Worm (Caenorhabditis elegans) whole organism, late embryonic: ENCODE results near the gene F47B8.4.
A peak's percentile ranks its signal among the peaks of the same experiment; 100 is the strongest.
"Not testable (repeated sequence)": the region's sequence is repeated elsewhere in the genome, so short reads cannot be mapped to it uniquely, and the experiment has no call there.

Experiments
- C08G9.2 ChIP-seq: sonication (generic microtip); optimal IDR thresholded peaks from 2 replicates; lab custom pipeline; 2016; ENCODE audit warnings: mild to moderate bottlenecking, missing genetic modification characterization, moderate library complexity, missing compliant biosample characterization
- C38D4.7 ChIP-seq: fragments of 200-800 bp; sonication (Bioruptor generic); optimal IDR thresholded peaks from 2 replicates; lab custom pipeline; 2018; ENCODE audit warnings: mild to moderate bottlenecking, missing genetic modification characterization, moderate library complexity, missing compliant biosample characterization
- K09A11.1 ChIP-seq: sonication (generic microtip); optimal IDR thresholded peaks from 2 replicates; lab custom pipeline; 2017; ENCODE audit warnings: antibody characterized with exemption, mild to moderate bottlenecking, missing genetic modification characterization, missing compliant biosample characterization; ENCODE audit not compliant: insufficient read depth
- Y22D7AL.16 ChIP-seq: sonication (generic microtip); optimal IDR thresholded peaks from 2 replicates; lab custom pipeline; 2016; ENCODE audit warnings: missing genetic modification characterization, missing compliant biosample characterization
- ama-1 ChIP-seq: fragments of 150-350 bp; optimal IDR thresholded peaks from 2 replicates; lab custom pipeline; 2014
- ceh-22 ChIP-seq: sonication (generic microtip); optimal IDR thresholded peaks from 2 replicates; lab custom pipeline; 2017; ENCODE audit warnings: missing biosample characterization, missing genetic modification characterization
- ceh-24 ChIP-seq: sonication (generic microtip); optimal IDR thresholded peaks from 2 replicates; lab custom pipeline; 2016; ENCODE audit warnings: mild to moderate bottlenecking, missing genetic modification characterization, missing compliant biosample characterization
- dve-1 ChIP-seq: sonication (generic microtip); optimal IDR thresholded peaks from 2 replicates; lab custom pipeline; 2017; ENCODE audit warnings: antibody characterized with exemption, mild to moderate bottlenecking, missing genetic modification characterization, missing compliant biosample characterization
- elt-2 ChIP-seq: sonication (generic microtip); optimal IDR thresholded peaks from 2 replicates; lab custom pipeline; 2016; ENCODE audit warnings: missing genetic modification reagents, missing genetic modification characterization, missing compliant biosample characterization
- elt-4 ChIP-seq: sonication (generic microtip); optimal IDR thresholded peaks from 2 replicates; lab custom pipeline; 2016; ENCODE audit warnings: missing genetic modification characterization, missing compliant biosample characterization
- eyg-1 ChIP-seq: sonication (generic microtip); optimal IDR thresholded peaks from 2 replicates; lab custom pipeline; 2016; ENCODE audit warnings: missing genotype, missing genetic modification characterization, missing compliant biosample characterization
- fkh-6 ChIP-seq: sonication (generic microtip); optimal IDR thresholded peaks from 2 replicates; lab custom pipeline; 2016; ENCODE audit warnings: missing genetic modification characterization, missing compliant biosample characterization
- gmeb-2 ChIP-seq: sonication (generic microtip); optimal IDR thresholded peaks from 2 replicates; lab custom pipeline; 2016; ENCODE audit warnings: missing genetic modification characterization, inconsistent platforms, missing compliant biosample characterization
- hlh-13 ChIP-seq: fragments of 200-800 bp; sonication (Bioruptor generic); optimal IDR thresholded peaks from 2 replicates; lab custom pipeline; 2018; ENCODE audit warnings: mild to moderate bottlenecking, missing genetic modification characterization, missing compliant biosample characterization
- lim-6 ChIP-seq: sonication (generic microtip); optimal IDR thresholded peaks from 2 replicates; lab custom pipeline; 2016; ENCODE audit warnings: missing genetic modification characterization, missing compliant biosample characterization
- lin-11 ChIP-seq: fragments of 200-800 bp; sonication (Bioruptor generic); optimal IDR thresholded peaks from 2 replicates; lab custom pipeline; 2018; ENCODE audit warnings: mild to moderate bottlenecking, missing genetic modification characterization, missing compliant biosample characterization
- madf-2 ChIP-seq: sonication (generic microtip); optimal IDR thresholded peaks from 2 replicates; lab custom pipeline; 2017; ENCODE audit warnings: missing genetic modification characterization, missing compliant biosample characterization
- nhr-11 ChIP-seq: fragments of 150-350 bp; optimal IDR thresholded peaks from 2 replicates; lab custom pipeline; 2014; ENCODE audit warnings: missing biosample characterization, missing genetic modification characterization
- npax-4 ChIP-seq: sonication (generic microtip); optimal IDR thresholded peaks from 2 replicates; lab custom pipeline; 2016; ENCODE audit warnings: missing genetic modification characterization, missing compliant biosample characterization
- pax-1 ChIP-seq: fragments of 150-350 bp; optimal IDR thresholded peaks from 2 replicates; lab custom pipeline; 2014; ENCODE audit warnings: missing biosample characterization, missing genetic modification characterization
- pha-4 ChIP-seq: fragments of 150-350 bp; optimal IDR thresholded peaks from 2 replicates; lab custom pipeline; 2018; ENCODE audit warnings: missing biosample characterization, missing genetic modification reagents, missing genetic modification characterization
- pros-1 ChIP-seq: fragments of 150-350 bp; optimal IDR thresholded peaks from 2 replicates; lab custom pipeline; 2014; ENCODE audit warnings: missing biosample characterization, missing genetic modification reagents, missing genetic modification characterization
- sdc-2 ChIP-seq: sonication (generic microtip); optimal IDR thresholded peaks from 2 replicates; lab custom pipeline; 2016; ENCODE audit warnings: missing genotype, missing genetic modification characterization, missing compliant biosample characterization
- sox-2 ChIP-seq: fragments of 200-800 bp; sonication (Bioruptor generic); IDR thresholded peaks from 2 replicates; pipeline ENCODE4 v1.3.6; 2022; ENCODE audit warnings: missing genetic modification reagents, missing genetic modification characterization, missing compliant biosample characterization
- sox-4 ChIP-seq: sonication (generic microtip); optimal IDR thresholded peaks from 2 replicates; lab custom pipeline; 2017; ENCODE audit warnings: mild to moderate bottlenecking, missing genetic modification characterization, inconsistent platforms, missing compliant biosample characterization
- tbx-2 ChIP-seq: sonication (generic microtip); optimal IDR thresholded peaks from 2 replicates; lab custom pipeline; 2016; ENCODE audit warnings: missing genetic modification characterization, missing compliant biosample characterization
- ttx-3 ChIP-seq: sonication (generic microtip); optimal IDR thresholded peaks from 2 replicates; lab custom pipeline; 2016; ENCODE audit warnings: missing genetic modification reagents, missing genetic modification characterization, missing compliant biosample characterization
- unc-3 ChIP-seq, 2 experiments: fragments of 200-800 bp in 1 of 2; sonication (Bioruptor generic) in 1 of 2; sonication (generic microtip) in 1 of 2; conservative IDR thresholded peaks in 1 of 2; optimal IDR thresholded peaks in 1 of 2; 2 replicates each; pipeline versions ENCODE4 v1.3.6 to Lab custom; 2016 to 2022; ENCODE audit warnings: missing compliant biosample characterization in 2 of 2, missing genetic modification characterization in 2 of 2, missing genetic modification reagents in 1 of 2
- unc-42 ChIP-seq: sonication (generic microtip); optimal IDR thresholded peaks from 2 replicates; lab custom pipeline; 2016; ENCODE audit warnings: missing genotype, missing genetic modification characterization, missing compliant biosample characterization
- unc-86 ChIP-seq: sonication (generic microtip); optimal IDR thresholded peaks from 2 replicates; lab custom pipeline; 2016; ENCODE audit warnings: missing genetic modification characterization, missing compliant biosample characterization
- ztf-16 ChIP-seq: sonication (generic microtip); optimal IDR thresholded peaks from 2 replicates; lab custom pipeline; 2017; ENCODE audit warnings: missing genetic modification characterization, missing compliant biosample characterization

Gene F47B8.4

ce11 chrV:14309632-14310031, 14.8 kb downstream of the F47B8.4 start, which contains the start of gene F14D7.14:
F14D7.14 (plus strand) TSS chrV:14309932.
- not testable (repeated sequence) for TF ChIP-seq lin-11; lim-6; tbx-2 (tag; lab: Kevin White, UChicago)

- TF ChIP-seq npax-4 (tag; lab: Kevin White, UChicago); sdc-2; dve-1: not testable (repeated sequence)
- TF ChIP-seq, all 69 proteins: peak for 0; not testable (repeated sequence) for 69
Measured at ce11 chrV:14308164-14308563, 16.3 kb downstream of the F47B8.4 start, which contains the start of gene spig-5. spig-5 (plus strand) TSS chrV:14308464.

DNA sequence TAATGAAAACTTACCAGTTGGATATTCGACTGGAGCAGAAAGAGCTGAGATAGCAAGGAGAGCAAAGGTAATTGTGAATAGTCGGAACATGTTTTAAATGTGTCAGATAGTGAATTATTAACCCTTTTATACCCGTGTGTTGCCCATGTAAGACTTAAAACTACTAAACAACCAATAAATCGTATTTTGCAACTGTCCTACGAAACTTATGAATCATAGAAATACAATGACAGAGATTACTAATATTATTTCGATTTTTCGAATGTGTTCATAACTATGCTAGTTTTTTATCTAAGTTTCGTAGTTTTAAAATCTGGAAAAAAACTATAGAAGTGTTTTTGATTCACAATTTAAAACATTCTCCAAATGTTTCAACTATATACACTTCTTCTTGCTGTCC, 17.7 kb downstream of the F47B8.4 start, which contains the start of gene spig-4:
spig-4 (minus strand) TSS at position 101 of the 400 bp plus-strand sequence.
- not testable (repeated sequence) for TF ChIP-seq sox-2; elt-4 (tag; lab: Kevin White, UChicago); sox-4 (tag; lab: Kevin White, UChicago)

DNA sequence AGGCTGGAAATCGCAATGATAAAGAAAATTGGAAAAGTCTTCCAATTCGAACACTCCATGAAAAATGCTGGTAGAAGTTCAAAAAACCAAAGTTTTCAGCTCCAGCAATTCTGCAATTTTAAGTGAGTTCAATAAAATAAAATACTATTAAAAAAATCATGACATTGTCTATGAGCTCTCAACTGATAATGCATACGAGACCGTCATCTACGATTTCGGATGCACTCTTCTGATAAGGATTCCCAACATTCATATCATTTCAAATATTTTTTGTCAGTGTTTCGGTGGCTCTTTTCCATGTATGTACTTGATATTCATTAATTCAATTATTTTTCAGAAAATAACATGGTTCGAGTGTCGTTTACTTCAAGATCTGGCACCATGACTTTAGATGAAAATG, 23.4 kb downstream of the F47B8.4 start, which contains the start of gene F14D7.6:
F14D7.6 (plus strand) TSS at position 338 of the 400 bp plus-strand sequence.
- TF ChIP-seq elt-2 (peak; percentile 21), gmeb-2 (tag; lab: Kevin White, UChicago) (no peak)
- TF ChIP-seq, all 69 proteins: peak for 1

DNA sequence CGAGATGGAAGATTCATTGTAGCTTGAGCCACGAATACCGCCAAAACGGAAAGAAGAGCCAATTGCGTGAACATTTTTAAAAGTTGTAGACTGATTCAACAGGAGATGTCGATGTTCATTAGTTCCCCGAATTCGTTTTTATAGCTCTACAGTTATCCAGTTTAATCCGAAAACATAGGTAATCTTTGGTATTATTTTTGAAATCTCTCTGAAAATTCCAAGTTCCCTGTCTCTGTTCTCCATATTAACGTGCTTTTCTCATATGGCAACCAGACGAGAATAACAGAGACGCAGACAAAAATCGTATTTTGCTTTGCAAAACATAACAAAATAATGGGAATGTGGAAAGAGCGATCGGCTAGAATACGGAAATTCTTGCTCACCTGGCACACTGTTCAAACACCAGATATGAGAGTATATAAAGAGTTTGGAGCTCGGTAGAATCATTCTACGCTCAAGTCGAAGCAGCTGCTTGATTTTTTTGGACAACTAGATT, 24.9 kb downstream of the F47B8.4 start, which contains the start of the genes spig-3 and F14D7.12:
spig-3 (minus strand) TSS at position 101 of the 496 bp plus-strand sequence.
F14D7.12 (plus strand) TSS at position 446 of the 496 bp plus-strand sequence.
- TF ChIP-seq pros-1 (tag; lab: Kevin White, UChicago) (no peak), unc-86 (tag; lab: Kevin White, UChicago) (no peak), Y22D7AL.16 (no peak), eyg-1 (tag; lab: Kevin White, UChicago) (no peak), ztf-16 (tag; lab: Kevin White, UChicago) (no peak), ama-1 (lab: Kevin White, UChicago) (no peak)

- TF ChIP-seq pax-1 (no peak), ztf-16 (tag; lab: Kevin White, UChicago) (no peak), C08G9.2 (tag; lab: Kevin White, UChicago) (no peak), madf-2 (tag; lab: Kevin White, UChicago) (no peak), pha-4 (tag; lab: Kevin White, UChicago) (no peak), fkh-6 (tag; lab: Kevin White, UChicago) (no peak), ceh-24 (tag; lab: Kevin White, UChicago) (no peak), unc-42 (tag; lab: Kevin White, UChicago) (no peak), lim-6 (no peak), ceh-22 (tag; lab: Kevin White, UChicago) (no peak), unc-3 (GFP tag; conservative IDR thresholded peaks at IDR 0.05; lab: Robert Waterston, UW) (no peak), unc-3 (tag; optimal IDR thresholded peaks at IDR 0.05; lab: Kevin White, UChicago) (no peak), nhr-11 (tag; lab: Kevin White, UChicago) (no peak), hlh-13 (no peak), K09A11.1 (no peak), sdc-2 (no peak), C38D4.7 (GFP tag; lab: Kevin White, UChicago) (no peak), dve-1 (no peak), ttx-3 (tag; lab: Kevin White, UChicago) (no peak)
Measured at ce11 chrV:14296499-14296898, 28.0 kb downstream of the F47B8.4 start, which contains the start of gene F14D7.3. F14D7.3 (plus strand) TSS chrV:14296799.
